Fruit fly (Drosophila melanogaster): Measurements from ENCODE around the gene Clp.

Clp gene

DNA sequence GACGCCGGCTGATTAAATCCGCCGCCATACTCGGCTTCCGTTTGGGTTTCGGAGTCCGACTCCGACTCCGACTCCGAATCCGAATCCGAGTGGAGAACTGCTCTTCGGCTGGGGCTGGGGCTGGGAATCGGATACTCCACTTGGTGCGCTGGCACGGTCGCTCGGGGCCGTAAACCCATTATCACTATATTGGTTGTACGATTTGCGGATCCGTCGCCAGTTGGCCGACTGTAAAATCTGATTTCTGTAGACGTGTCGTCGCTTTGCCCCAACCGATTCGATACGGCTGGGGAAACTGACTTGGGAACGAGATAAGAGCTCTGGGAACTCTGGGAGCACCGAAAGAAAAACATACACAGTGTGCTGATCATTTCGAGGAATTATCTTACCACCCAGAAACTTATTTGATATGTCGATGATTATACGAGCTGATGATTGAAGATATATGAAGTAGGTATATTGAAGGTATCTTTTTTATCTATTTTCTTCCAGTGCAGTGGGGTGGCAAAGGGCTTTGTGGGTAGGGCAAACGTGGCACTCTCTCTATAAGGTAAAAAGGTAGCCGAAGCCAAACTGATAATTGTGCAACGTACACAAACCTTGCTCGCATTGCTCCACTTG, 38.2 kb downstream of the Clp start (continued):
- peak; percentile 38 for TF ChIP-seq CG12104 (GFP tag; optimal IDR thresholded peaks at IDR 0.05)
- peak; percentile 12 for TF ChIP-seq Sox100B (GFP tag; optimal IDR thresholded peaks at IDR 0.05)
- no peak for TF ChIP-seq hb (GFP tag; IDR thresholded peaks at IDR 0.05; ENCODE audit: partially characterized antibody)
- peak; percentile 53 for TF ChIP-seq Hsf (GFP tag; optimal IDR thresholded peaks at IDR 0.05)
- TF ChIP-seq Optix (GFP tag; IDR thresholded peaks at IDR 0.05) = peak; percentile 53; the same call in 2 of the 3 replicates
- TF ChIP-seq chif (GFP tag; optimal IDR thresholded peaks at IDR 0.05) = peak; percentile 52 to 58
- TF ChIP-seq Dip3 (GFP tag; optimal IDR thresholded peaks at IDR 0.05) = peak; percentile 11
- peak; percentile 43 for TF ChIP-seq CG12219 (GFP tag; optimal IDR thresholded peaks at IDR 0.05)
- TF ChIP-seq sug (tag; optimal IDR thresholded peaks at IDR 0.05) = peak; percentile 82
- peak; percentile 30 for TF ChIP-seq HHEX (GFP tag; optimal IDR thresholded peaks at IDR 0.05)
- TF ChIP-seq HLHmδ (GFP tag; optimal IDR thresholded peaks at IDR 0.05) = no peak
- TF ChIP-seq ken (GFP tag; IDR thresholded peaks at IDR 0.05) = peak; percentile 53; the same call in 1 of the 3 replicates
- peak; percentile 11 for TF ChIP-seq Myb (GFP tag; optimal IDR thresholded peaks at IDR 0.05)
- no peak for TF ChIP-seq CG30431 (GFP tag; optimal IDR thresholded peaks at IDR 0.05)
- TF ChIP-seq zfh2 (GFP tag; optimal IDR thresholded peaks at IDR 0.05) = no peak
- peak; percentile 48 for TF ChIP-seq Atf3 (GFP tag; optimal IDR thresholded peaks at IDR 0.05)
- TF ChIP-seq CG11560 (tag; IDR thresholded peaks at IDR 0.05) = no peak
- TF ChIP-seq Hr3 (GFP tag; optimal IDR thresholded peaks at IDR 0.05) = peak; percentile 42
- peak; percentile 36 for TF ChIP-seq phol (tag; optimal IDR thresholded peaks at IDR 0.05)
- peak; percentile 33 for TF ChIP-seq Atf-2 (GFP tag; optimal IDR thresholded peaks at IDR 0.05)
- TF ChIP-seq dati (GFP tag; IDR thresholded peaks at IDR 0.05) = no peak
- no peak for TF ChIP-seq Doc2 (GFP tag; IDR thresholded peaks at IDR 0.05)
- TF ChIP-seq Sin3A (optimal IDR thresholded peaks at IDR 0.05) = no peak
- TF ChIP-seq MBD-R2 (GFP tag; IDR thresholded peaks at IDR 0.05) = no peak
- no peak for TF ChIP-seq h (optimal IDR thresholded peaks at IDR 0.05)
- TF ChIP-seq Spps (tag; optimal IDR thresholded peaks at IDR 0.05) = no peak
- peak; percentile 86 for TF ChIP-seq row (GFP tag; IDR thresholded peaks at IDR 0.05)
- no peak for TF ChIP-seq Opbp (GFP tag; IDR thresholded peaks at IDR 0.05; ENCODE audit: partially characterized antibody)
- peak; percentile 70 for TF ChIP-seq slbo (GFP tag; IDR thresholded peaks at IDR 0.05)
- no peak for TF ChIP-seq pb (GFP tag; optimal IDR thresholded peaks at IDR 0.05)
- peak; percentile 62 for TF ChIP-seq CG12659 (GFP tag; optimal IDR thresholded peaks at IDR 0.05)
- TF ChIP-seq CG43689 (GFP tag; IDR thresholded peaks at IDR 0.05) = no peak
- peak; percentile 16 for TF ChIP-seq CrebB (tag; optimal IDR thresholded peaks at IDR 0.05)
- peak; percentile 35 for TF ChIP-seq CG7786 (GFP tag; optimal IDR thresholded peaks at IDR 0.05)
- peak; percentile 38 for TF ChIP-seq org-1 (GFP tag; optimal IDR thresholded peaks at IDR 0.05)
- no peak for TF ChIP-seq NC2α (GFP tag; optimal IDR thresholded peaks at IDR 0.05)

DNA sequence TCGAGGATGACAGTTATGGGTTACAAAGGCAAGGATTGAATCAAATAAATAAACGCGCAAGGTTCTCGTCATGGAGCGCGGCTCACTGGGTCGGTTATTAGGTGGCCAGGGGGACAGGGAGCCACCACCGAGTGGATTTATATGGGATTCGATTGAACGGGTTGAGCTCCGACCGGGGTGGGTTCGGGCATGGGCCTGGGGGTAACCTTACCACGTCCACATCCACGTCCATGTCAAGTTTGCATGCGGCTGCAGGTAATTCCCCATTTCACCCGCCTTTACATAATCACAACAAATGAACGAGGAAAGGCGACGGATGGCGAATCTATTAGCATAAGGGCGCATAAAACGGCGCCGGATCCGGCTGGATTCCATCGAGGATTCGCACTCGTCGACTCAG, 40.1 kb downstream of the Clp start, which contains the start of gene CG13950:
Gene CG13950 (plus strand): TSS at position 301 of the 400 bp plus-strand sequence.
- TF ChIP-seq lmd (GFP tag; IDR thresholded peaks at IDR 0.05) (no peak), Dip2 (GFP tag; IDR thresholded peaks at IDR 0.05) (no peak), CG8281 (tag; optimal IDR thresholded peaks at IDR 0.05) (no peak), twi (tag; optimal IDR thresholded peaks at IDR 0.05) (no peak), C15 (GFP tag; IDR thresholded peaks at IDR 0.05) (no peak), run (tag; optimal IDR thresholded peaks at IDR 0.05) (no peak), CG1024 (GFP tag; IDR thresholded peaks at IDR 0.05) (no peak), CG11504 (tag; optimal IDR thresholded peaks at IDR 0.05) (no peak), CG18476 (GFP tag; optimal IDR thresholded peaks at IDR 0.05) (no peak), Hmx (GFP tag; optimal IDR thresholded peaks at IDR 0.05) (no peak), Xrp1 (GFP tag; IDR thresholded peaks at IDR 0.05) (no peak)
